Fruit fly (Drosophila melanogaster) S2 (cell line): ENCODE data around the gene CG17350.

ENCODE experiments used
- CG8478 ChIP-seq: fragments of >200 bp; optimal IDR thresholded peaks from 2 replicates; lab custom pipeline; 2018
- CTCF ChIP-seq, 2 experiments: fragments of >200 bp; optimal IDR thresholded peaks; 2 replicates each; lab custom pipeline; 2018

- peak; percentile 90 to 98 for TF ChIP-seq CTCF (optimal IDR thresholded peaks at IDR 0.05; lab: Kevin White, UChicago)
- no peak for TF ChIP-seq CG8478 (lab: Kevin White, UChicago)
These were observed 45.1 kb downstream of the CG17350 start for dm6 chr2L:19425765-19426329.
